ENCODE assay signal across 1 fruit fly cellular context in genomic region chrX:11090161-11090560, dm6.
TF ChIP-seq lines count a peak whose summit lies in the region.

Gene CG2076, plus strand, starts transcription at chrX:11090210.

TF ChIP-seq in whole organism, embryonic, 481 proteins besides CTCF, POLR2A, EP300 and RAD21 (continued from another document and continues in another):
- TF ChIP-seq CG4282 (GFP tag; optimal IDR thresholded peaks at IDR 0.05; lab: Kevin White, UChicago) (no peak), trem (tag; optimal IDR thresholded peaks at IDR 0.05; lab: Kevin White, UChicago) (peak; percentile 30), ham (GFP tag; IDR thresholded peaks at IDR 0.05; lab: Robert Waterston, UW) (no peak), Kr (GFP tag; optimal IDR thresholded peaks at IDR 0.05; lab: Kevin White, UChicago) (no peak), CG18764 (GFP tag; optimal IDR thresholded peaks at IDR 0.05; lab: Kevin White, UChicago) (no peak), CG31388 (GFP tag; optimal IDR thresholded peaks at IDR 0.05; lab: Kevin White, UChicago) (no peak), CG34422 (GFP tag; IDR thresholded peaks at IDR 0.05; lab: Robert Waterston, UW) (no peak), CG16813 (GFP tag; IDR thresholded peaks at IDR 0.05; lab: Robert Waterston, UW; ENCODE audit: partially characterized antibody) (peak; percentile 89), D (optimal IDR thresholded peaks at IDR 0.05; lab: Kevin White, UChicago) (no peak), D (GFP tag; optimal IDR thresholded peaks at IDR 0.05; lab: Kevin White, UChicago) (no peak), dpn (GFP tag; optimal IDR thresholded peaks at IDR 0.05; lab: Kevin White, UChicago) (no peak), twi (tag; optimal IDR thresholded peaks at IDR 0.05; lab: Kevin White, UChicago) (no peak), kni (GFP tag; optimal IDR thresholded peaks at IDR 0.05; lab: Kevin White, UChicago) (no peak), ERR (GFP tag; optimal IDR thresholded peaks at IDR 0.05; lab: Kevin White, UChicago) (no peak), CG1647 (GFP tag; optimal IDR thresholded peaks at IDR 0.05; lab: Kevin White, UChicago) (no peak), cad (GFP tag; optimal IDR thresholded peaks at IDR 0.05; lab: Kevin White, UChicago) (no peak), ac (GFP tag; optimal IDR thresholded peaks at IDR 0.05; lab: Kevin White, UChicago) (no peak), CG6854 (GFP tag; optimal IDR thresholded peaks at IDR 0.05; lab: Kevin White, UChicago) (no peak), CG4854 (GFP tag; optimal IDR thresholded peaks at IDR 0.05; lab: Kevin White, UChicago) (no peak), knrl (GFP tag; IDR thresholded peaks at IDR 0.05; lab: Robert Waterston, UW; ENCODE audit: partially characterized antibody) (peak; percentile 89), CG13123 (GFP tag; optimal IDR thresholded peaks at IDR 0.05; lab: Kevin White, UChicago) (no peak), ap (GFP tag; IDR thresholded peaks at IDR 0.05; lab: Robert Waterston, UW) (no peak), CG12155 (GFP tag; optimal IDR thresholded peaks at IDR 0.05; lab: Kevin White, UChicago) (no peak), Oaz (GFP tag; IDR thresholded peaks at IDR 0.05; lab: Robert Waterston, UW) (no peak), Mad (GFP tag; optimal IDR thresholded peaks at IDR 0.05; lab: Kevin White, UChicago) (no peak), cato (GFP tag; optimal IDR thresholded peaks at IDR 0.05; lab: Kevin White, UChicago; ENCODE audit: borderline replicate concordance) (no peak), CG4707 (GFP tag; optimal IDR thresholded peaks at IDR 0.05; lab: Kevin White, UChicago) (no peak), Adf1 (GFP tag; IDR thresholded peaks at IDR 0.05; lab: Robert Waterston, UW) (no peak), CG17361 (GFP tag; IDR thresholded peaks at IDR 0.05; lab: Robert Waterston, UW) (no peak), CG5245 (GFP tag; optimal IDR thresholded peaks at IDR 0.05; lab: Kevin White, UChicago) (no peak), z (GFP tag; IDR thresholded peaks at IDR 0.05; lab: Robert Waterston, UW) (no peak), CG13775 (GFP tag; optimal IDR thresholded peaks at IDR 0.05; lab: Kevin White, UChicago) (no peak), pfk (GFP tag; optimal IDR thresholded peaks at IDR 0.05; lab: Kevin White, UChicago) (no peak), aop (GFP tag; IDR thresholded peaks at IDR 0.05; lab: Robert Waterston, UW) (no peak), CG33557 (GFP tag; optimal IDR thresholded peaks at IDR 0.05; lab: Kevin White, UChicago) (no peak), Dref (GFP tag; IDR thresholded peaks at IDR 0.05; lab: Robert Waterston, UW) (peak; percentile 87), CG3995 (GFP tag; optimal IDR thresholded peaks at IDR 0.05; lab: Kevin White, UChicago) (peak; percentile 30), CG7928 (GFP tag; optimal IDR thresholded peaks at IDR 0.05; lab: Kevin White, UChicago) (no peak), CG34224 (GFP tag; IDR thresholded peaks at IDR 0.05; lab: Robert Waterston, UW; ENCODE audit: partially characterized antibody) (peak; percentile 93), CG13894 (tag; optimal IDR thresholded peaks at IDR 0.05; lab: Kevin White, UChicago) (no peak), zen2 (GFP tag; IDR thresholded peaks at IDR 0.05; lab: Robert Waterston, UW; ENCODE audit: partially characterized antibody) (peak; percentile 87; the same call in 2 of the 3 replicates), CG3065 (GFP tag; optimal IDR thresholded peaks at IDR 0.05; lab: Kevin White, UChicago) (no peak), CG10366 (GFP tag; IDR thresholded peaks at IDR 0.05; lab: Robert Waterston, UW) (no peak), CG12299 (tag; optimal IDR thresholded peaks at IDR 0.05; lab: Kevin White, UChicago) (no peak), CG15601 (tag; optimal IDR thresholded peaks at IDR 0.05; lab: Kevin White, UChicago) (no peak), Ada2b (GFP tag; IDR thresholded peaks at IDR 0.05; lab: Robert Waterston, UW) (no peak), Mrtf (GFP tag; IDR thresholded peaks at IDR 0.05; lab: Robert Waterston, UW) (no peak), nom (GFP tag; optimal IDR thresholded peaks at IDR 0.05; lab: Kevin White, UChicago) (no peak), CG10654 (GFP tag; optimal IDR thresholded peaks at IDR 0.05; lab: Kevin White, UChicago) (no peak), ato (GFP tag; IDR thresholded peaks at IDR 0.05; lab: Robert Waterston, UW; ENCODE audit: partially characterized antibody) (peak; percentile 83), az2 (GFP tag; optimal IDR thresholded peaks at IDR 0.05; lab: Kevin White, UChicago) (no peak), Dfd (GFP tag; optimal IDR thresholded peaks at IDR 0.05; lab: Kevin White, UChicago) (no peak), Hmx (GFP tag; optimal IDR thresholded peaks at IDR 0.05; lab: Kevin White, UChicago) (no peak), CkIIα-i1 (GFP tag; IDR thresholded peaks at IDR 0.05; lab: Robert Waterston, UW) (no peak), CG11398 (GFP tag; optimal IDR thresholded peaks at IDR 0.05; lab: Kevin White, UChicago) (no peak), CG30403 (GFP tag; optimal IDR thresholded peaks at IDR 0.05; lab: Kevin White, UChicago) (no peak), CG2678 (tag; optimal IDR thresholded peaks at IDR 0.05; lab: Kevin White, UChicago) (no peak), Gug (GFP tag; IDR thresholded peaks at IDR 0.05; lab: Robert Waterston, UW) (no peak), CG6765 (GFP tag; optimal IDR thresholded peaks at IDR 0.05; lab: Kevin White, UChicago) (no peak), ci (GFP tag; IDR thresholded peaks at IDR 0.05; lab: Robert Waterston, UW) (no peak), CG11696 (GFP tag; IDR thresholded peaks at IDR 0.05; lab: Robert Waterston, UW) (no peak), Doc3 (GFP tag; IDR thresholded peaks at IDR 0.05; lab: Robert Waterston, UW; ENCODE audit: partially characterized antibody) (peak; percentile 86), CG2202 (tag; optimal IDR thresholded peaks at IDR 0.05; lab: Kevin White, UChicago) (no peak), grn (GFP tag; optimal IDR thresholded peaks at IDR 0.05; lab: Kevin White, UChicago) (no peak), corto (GFP tag; optimal IDR thresholded peaks at IDR 0.05; lab: Kevin White, UChicago) (no peak), CG11093 (GFP tag; IDR thresholded peaks at IDR 0.05; lab: Robert Waterston, UW) (no peak), Eip74EF (GFP tag; optimal IDR thresholded peaks at IDR 0.05; lab: Kevin White, UChicago) (no peak), sc (optimal IDR thresholded peaks at IDR 0.05; lab: Kevin White, UChicago) (no peak), sc (GFP tag; optimal IDR thresholded peaks at IDR 0.05; lab: Kevin White, UChicago) (no peak), bcd (GFP tag; optimal IDR thresholded peaks at IDR 0.05; lab: Kevin White, UChicago) (no peak), bowl (GFP tag; IDR thresholded peaks at IDR 0.05; lab: Robert Waterston, UW) (no peak), Rfx (GFP tag; IDR thresholded peaks at IDR 0.05; lab: Robert Waterston, UW) (no peak), jumu (GFP tag; optimal IDR thresholded peaks at IDR 0.05; lab: Kevin White, UChicago) (no peak), CG13424 (tag; optimal IDR thresholded peaks at IDR 0.05; lab: Kevin White, UChicago) (no peak), unc-4 (GFP tag; IDR thresholded peaks at IDR 0.05; lab: Robert Waterston, UW; ENCODE audit: partially characterized antibody) (peak; percentile 84), CG4617 (GFP tag; optimal IDR thresholded peaks at IDR 0.05; lab: Kevin White, UChicago; ENCODE audit: borderline replicate concordance) (peak; percentile 12), insv (GFP tag; optimal IDR thresholded peaks at IDR 0.05; lab: Kevin White, UChicago) (no peak), Dp (GFP tag; optimal IDR thresholded peaks at IDR 0.05; lab: Kevin White, UChicago) (peak; percentile 77), CG18476 (GFP tag; optimal IDR thresholded peaks at IDR 0.05; lab: Kevin White, UChicago) (no peak), CG10959 (GFP tag; IDR thresholded peaks at IDR 0.05; lab: Robert Waterston, UW) (no peak), CG6654 (GFP tag; optimal IDR thresholded peaks at IDR 0.05; lab: Kevin White, UChicago) (no peak), Asciz (GFP tag; optimal IDR thresholded peaks at IDR 0.05; lab: Kevin White, UChicago) (no peak), CG5180 (GFP tag; optimal IDR thresholded peaks at IDR 0.05; lab: Kevin White, UChicago) (no peak), CG12391 (tag; optimal IDR thresholded peaks at IDR 0.05; lab: Kevin White, UChicago) (peak; percentile 4), Med (GFP tag; lab: Kevin White, UChicago) (peak; percentile 24), CG13296 (GFP tag; optimal IDR thresholded peaks at IDR 0.05; lab: Kevin White, UChicago) (no peak), en (GFP tag; optimal IDR thresholded peaks at IDR 0.05; lab: Kevin White, UChicago) (no peak), CG5953 (GFP tag; IDR thresholded peaks at IDR 0.05; lab: Robert Waterston, UW) (no peak), CG2875 (GFP tag; optimal IDR thresholded peaks at IDR 0.05; lab: Kevin White, UChicago) (no peak), sisA (GFP tag; IDR thresholded peaks at IDR 0.05; lab: Robert Waterston, UW) (no peak), p53 (GFP tag; optimal IDR thresholded peaks at IDR 0.05; lab: Kevin White, UChicago) (no peak), CG10274 (GFP tag; optimal IDR thresholded peaks at IDR 0.05; lab: Kevin White, UChicago) (no peak), Nf-YB (GFP tag; optimal IDR thresholded peaks at IDR 0.05; lab: Kevin White, UChicago) (no peak), crp (GFP tag; optimal IDR thresholded peaks at IDR 0.05; lab: Kevin White, UChicago) (no peak), CG1529 (GFP tag; optimal IDR thresholded peaks at IDR 0.05; lab: Kevin White, UChicago) (no peak), Opbp (GFP tag; IDR thresholded peaks at IDR 0.05; lab: Robert Waterston, UW; ENCODE audit: partially characterized antibody) (peak; percentile 82; the same call in 2 of the 3 replicates), HLH54F (GFP tag; optimal IDR thresholded peaks at IDR 0.05; lab: Kevin White, UChicago) (no peak), bsh (GFP tag; optimal IDR thresholded peaks at IDR 0.05; lab: Kevin White, UChicago) (no peak), CG11560 (tag; IDR thresholded peaks at IDR 0.05; lab: Robert Waterston, UW) (peak; percentile 93), Blimp-1 (GFP tag; optimal IDR thresholded peaks at IDR 0.05; lab: Kevin White, UChicago) (no peak), CG7786 (GFP tag; optimal IDR thresholded peaks at IDR 0.05; lab: Kevin White, UChicago) (no peak), CG10979 (tag; optimal IDR thresholded peaks at IDR 0.05; lab: Kevin White, UChicago) (no peak), org-1 (GFP tag; optimal IDR thresholded peaks at IDR 0.05; lab: Kevin White, UChicago) (no peak), toy (GFP tag; IDR thresholded peaks at IDR 0.05; lab: Robert Waterston, UW) (no peak), CG10209 (GFP tag; optimal IDR thresholded peaks at IDR 0.05; lab: Kevin White, UChicago) (no peak), CG12942 (GFP tag; optimal IDR thresholded peaks at IDR 0.05; lab: Kevin White, UChicago) (no peak), peb (GFP tag; IDR thresholded peaks at IDR 0.05; lab: Robert Waterston, UW) (no peak), cg (GFP tag; optimal IDR thresholded peaks at IDR 0.05; lab: Kevin White, UChicago) (no peak), CG14860 (GFP tag; IDR thresholded peaks at IDR 0.05; lab: Robert Waterston, UW; ENCODE audit: partially characterized antibody) (peak; percentile 96), CG6689 (GFP tag; IDR thresholded peaks at IDR 0.05; lab: Robert Waterston, UW) (no peak), CG9727 (GFP tag; optimal IDR thresholded peaks at IDR 0.05; lab: Kevin White, UChicago) (no peak), CG32772 (GFP tag; IDR thresholded peaks at IDR 0.05; lab: Robert Waterston, UW) (no peak), CG15479 (GFP tag; optimal IDR thresholded peaks at IDR 0.05; lab: Kevin White, UChicago) (no peak), ro (GFP tag; IDR thresholded peaks at IDR 0.05; lab: Robert Waterston, UW) (no peak), BtbVII (GFP tag; optimal IDR thresholded peaks at IDR 0.05; lab: Kevin White, UChicago) (no peak), CG14014 (GFP tag; IDR thresholded peaks at IDR 0.05; lab: Robert Waterston, UW) (no peak), CG32532 (GFP tag; IDR thresholded peaks at IDR 0.05; lab: Robert Waterston, UW) (no peak), Bgb (GFP tag; IDR thresholded peaks at IDR 0.05; lab: Robert Waterston, UW; ENCODE audit: partially characterized antibody) (peak; percentile 92), Oli (tag; optimal IDR thresholded peaks at IDR 0.05; lab: Kevin White, UChicago) (no peak), grau (tag; optimal IDR thresholded peaks at IDR 0.05; lab: Kevin White, UChicago) (no peak), CG15073 (GFP tag; optimal IDR thresholded peaks at IDR 0.05; lab: Kevin White, UChicago) (no peak), bbx (GFP tag; IDR thresholded peaks at IDR 0.05; lab: Robert Waterston, UW; ENCODE audit: partially characterized antibody) (peak; percentile 90), CG8924 (tag; optimal IDR thresholded peaks at IDR 0.05; lab: Kevin White, UChicago) (no peak), CG4360 (GFP tag; IDR thresholded peaks at IDR 0.05; lab: Robert Waterston, UW) (no peak), Hand (GFP tag; optimal IDR thresholded peaks at IDR 0.05; lab: Kevin White, UChicago) (no peak), CG6272 (GFP tag; IDR thresholded peaks at IDR 0.05; lab: Robert Waterston, UW) (no peak), amos (GFP tag; IDR thresholded peaks at IDR 0.05; lab: Robert Waterston, UW; ENCODE audit: partially characterized antibody) (peak; percentile 84), Sry-δ (GFP tag; optimal IDR thresholded peaks at IDR 0.05; lab: Kevin White, UChicago) (peak; percentile 58), gro (GFP tag; optimal IDR thresholded peaks at IDR 0.05; lab: Kevin White, UChicago) (no peak), stwl (tag; optimal IDR thresholded peaks at IDR 0.05; lab: Kevin White, UChicago) (peak; percentile 65), schlank (tag; optimal IDR thresholded peaks at IDR 0.05; lab: Kevin White, UChicago) (no peak), nau (GFP tag; optimal IDR thresholded peaks at IDR 0.05; lab: Kevin White, UChicago) (no peak), CG18011 (GFP tag; optimal IDR thresholded peaks at IDR 0.05; lab: Kevin White, UChicago) (no peak), ase (GFP tag; IDR thresholded peaks at IDR 0.05; lab: Robert Waterston, UW) (no peak), Dll (GFP tag; IDR thresholded peaks at IDR 0.05; lab: Robert Waterston, UW; ENCODE audit: partially characterized antibody) (peak; percentile 90), sd (tag; optimal IDR thresholded peaks at IDR 0.05; lab: Kevin White, UChicago) (no peak), CG14710 (tag; optimal IDR thresholded peaks at IDR 0.05; lab: Kevin White, UChicago) (peak; percentile 37), Xbp1 (GFP tag; optimal IDR thresholded peaks at IDR 0.05; lab: Kevin White, UChicago) (no peak), Vsx1 (GFP tag; optimal IDR thresholded peaks at IDR 0.05; lab: Kevin White, UChicago) (no peak)
